Worm (Caenorhabditis elegans) whole organism, young adult: ENCODE results near the gene pid-5.

ENCODE experiments used
- B0019.2 ChIP-seq: fragments of 200-800 bp; sonication (Bioruptor generic); conservative IDR thresholded peaks from 2 replicates; pipeline ENCODE4 v1.3.6; 2022; ENCODE audit warnings: missing genetic modification reagents, missing genetic modification characterization, missing compliant biosample characterization
- B0035.1 ChIP-seq: sonication (generic microtip); optimal IDR thresholded peaks from 2 replicates; lab custom pipeline; 2016; ENCODE audit warnings: missing genetic modification characterization, mild to moderate bottlenecking, missing compliant biosample characterization, missing genotype, missing genetic modification reagents
- C06A6.2 ChIP-seq: fragments of 200-800 bp; sonication (Bioruptor generic); conservative IDR thresholded peaks from 2 replicates; pipeline ENCODE4 v1.3.6; 2022; ENCODE audit warnings: missing genetic modification characterization, missing compliant biosample characterization
- F10E7.11 ChIP-seq: sonication (generic microtip); optimal IDR thresholded peaks from 2 replicates; lab custom pipeline; 2017; ENCODE audit warnings: mild to moderate bottlenecking, missing genetic modification characterization, moderate library complexity, missing compliant biosample characterization
- F33H1.4 ChIP-seq: fragments of 200-800 bp; sonication (Bioruptor generic); IDR thresholded peaks from 2 replicates; pipeline ENCODE4 v1.3.6; 2022; ENCODE audit warnings: missing genetic modification reagents, missing genetic modification characterization, missing compliant biosample characterization
- F57C9.4 ChIP-seq: sonication (generic microtip); optimal IDR thresholded peaks from 2 replicates; lab custom pipeline; 2017; ENCODE audit warnings: mild to moderate bottlenecking, missing genetic modification characterization, missing compliant biosample characterization
- K11D2.4 ChIP-seq: fragments of 200-800 bp; sonication (Bioruptor generic); IDR thresholded peaks from 2 replicates; pipeline ENCODE4 v1.3.6; 2022; ENCODE audit warnings: missing genetic modification reagents, missing genetic modification characterization, missing compliant biosample characterization
- T07F8.4 ChIP-seq: sonication (generic microtip); optimal IDR thresholded peaks from 2 replicates; lab custom pipeline; 2016; ENCODE audit warnings: mild to moderate bottlenecking, missing genetic modification characterization, moderate library complexity, missing compliant biosample characterization
- T26A5.8 ChIP-seq: sonication (generic microtip); optimal IDR thresholded peaks from 2 replicates; lab custom pipeline; 2016; ENCODE audit warnings: missing genetic modification characterization, missing compliant biosample characterization
- Y53F4B.3 ChIP-seq: fragments of 200-800 bp; sonication (Bioruptor generic); IDR thresholded peaks from 2 replicates; pipeline ENCODE4 v1.3.6; 2022; ENCODE audit warnings: missing genetic modification reagents, missing genetic modification characterization, missing compliant biosample characterization
- akir-1 ChIP-seq: fragments of 200-800 bp; sonication (Bioruptor generic); optimal IDR thresholded peaks from 2 replicates; lab custom pipeline; 2018; ENCODE audit warnings: mild to moderate bottlenecking, missing genetic modification characterization, moderate library complexity, missing compliant biosample characterization
- aptf-2 ChIP-seq: fragments of 200-800 bp; sonication (Bioruptor generic); conservative IDR thresholded peaks from 2 replicates; pipeline ENCODE4 v1.3.6; 2022; ENCODE audit warnings: missing genetic modification reagents, missing genetic modification characterization, missing compliant biosample characterization
- attf-5 ChIP-seq: fragments of 200-800 bp; sonication (Bioruptor generic); optimal IDR thresholded peaks from 2 replicates; lab custom pipeline; 2018; ENCODE audit warnings: mild to moderate bottlenecking, missing genetic modification characterization, missing compliant biosample characterization
- bed-2 ChIP-seq: fragments of 200-800 bp; sonication (Bioruptor generic); IDR thresholded peaks from 2 replicates; pipeline ENCODE4 v1.3.6; 2022; ENCODE audit warnings: missing genetic modification reagents, missing genetic modification characterization, missing compliant biosample characterization
- cebp-1 ChIP-seq, 2 experiments: fragments of 200-800 bp in 1 of 2; sonication (Bioruptor generic) in 1 of 2; sonication (generic microtip) in 1 of 2; IDR thresholded peaks in 1 of 2; optimal IDR thresholded peaks in 1 of 2; 2 replicates each; pipeline versions ENCODE4 v1.3.6 to Lab custom; 2017 to 2022; ENCODE audit warnings: missing compliant biosample characterization in 2 of 2, missing genetic modification characterization in 2 of 2, mild to moderate bottlenecking in 1 of 2, missing genetic modification reagents in 1 of 2, moderate library complexity in 1 of 2
- ceh-100 ChIP-seq: fragments of 200-800 bp; sonication (Bioruptor generic); IDR thresholded peaks from 2 replicates; pipeline ENCODE4 v1.3.6; 2022; ENCODE audit warnings: missing genetic modification reagents, missing genetic modification characterization, missing compliant biosample characterization
- ceh-27 ChIP-seq: fragments of 200-800 bp; sonication (Bioruptor generic); optimal IDR thresholded peaks from 2 replicates; lab custom pipeline; 2018; ENCODE audit warnings: mild to moderate bottlenecking, missing genetic modification characterization, moderate library complexity, missing compliant biosample characterization
- ceh-91 ChIP-seq: fragments of 200-800 bp; sonication (Bioruptor generic); IDR thresholded peaks from 2 replicates; pipeline ENCODE4 v1.3.6; 2022; ENCODE audit warnings: missing genetic modification reagents, missing genetic modification characterization, missing compliant biosample characterization
- dox-1 ChIP-seq: fragments of 200-800 bp; sonication (Bioruptor generic); IDR thresholded peaks from 2 replicates; pipeline ENCODE4 v1.3.6; 2022; ENCODE audit warnings: missing genetic modification reagents, missing genetic modification characterization, missing compliant biosample characterization
- egrh-3 ChIP-seq: fragments of 200-800 bp; sonication (Bioruptor generic); IDR thresholded peaks from 2 replicates; pipeline ENCODE4 v1.3.6; 2022; ENCODE audit warnings: missing genetic modification reagents, missing genetic modification characterization, missing compliant biosample characterization
- ets-4 ChIP-seq: fragments of 200-800 bp; sonication (Bioruptor generic); optimal IDR thresholded peaks from 2 replicates; lab custom pipeline; 2018; ENCODE audit warnings: mild to moderate bottlenecking, missing genetic modification characterization, missing compliant biosample characterization
- hlh-12 ChIP-seq: sonication (generic microtip); optimal IDR thresholded peaks from 2 replicates; lab custom pipeline; 2016; ENCODE audit warnings: missing genetic modification characterization, missing compliant biosample characterization
- hmg-1.2 ChIP-seq: fragments of 200-800 bp; sonication (Bioruptor generic); IDR thresholded peaks from 2 replicates; pipeline ENCODE4 v1.3.6; 2022; ENCODE audit warnings: missing genetic modification reagents, missing genetic modification characterization, missing compliant biosample characterization
- lin-35 ChIP-seq, 3 experiments: fragments of 150-350 bp in 2 of 3; sonication (generic microtip) in 1 of 3; optimal IDR thresholded peaks; 2 replicates each; lab custom pipeline; 2014 to 2018; ENCODE audit warnings: missing biosample characterization in 3 of 3, missing genetic modification characterization in 3 of 3, missing genetic modification reagents in 3 of 3
- lin-40 ChIP-seq: sonication (generic microtip); optimal IDR thresholded peaks from 2 replicates; lab custom pipeline; 2016; ENCODE audit warnings: missing genetic modification characterization, mild to moderate bottlenecking, missing compliant biosample characterization, missing genotype, missing genetic modification reagents
- lin-54 ChIP-seq: fragments of 200-800 bp; sonication (Bioruptor generic); optimal IDR thresholded peaks from 2 replicates; lab custom pipeline; 2018; ENCODE audit warnings: mild to moderate bottlenecking, missing genetic modification characterization, missing compliant biosample characterization
- lir-1 ChIP-seq: fragments of 200-800 bp; sonication (Bioruptor generic); conservative IDR thresholded peaks from 2 replicates; pipeline ENCODE4 v1.3.6; 2022; ENCODE audit warnings: missing genetic modification reagents, missing genetic modification characterization, missing compliant biosample characterization
- lsl-1 ChIP-seq: fragments of 200-800 bp; sonication (Bioruptor generic); optimal IDR thresholded peaks from 2 replicates; lab custom pipeline; 2018; ENCODE audit warnings: mild to moderate bottlenecking, missing genetic modification characterization, moderate library complexity, missing compliant biosample characterization
- madf-6 ChIP-seq: fragments of 200-800 bp; sonication (Bioruptor generic); IDR thresholded peaks from 2 replicates; pipeline ENCODE4 v1.3.6; 2022; ENCODE audit warnings: missing genetic modification reagents, missing genetic modification characterization, missing compliant biosample characterization
- mcd-1 ChIP-seq: fragments of 200-800 bp; sonication (Bioruptor generic); IDR thresholded peaks from 2 replicates; pipeline ENCODE4 v1.3.6; 2022; ENCODE audit warnings: missing genetic modification reagents, missing genetic modification characterization, missing compliant biosample characterization
- mel-28 ChIP-seq: sonication (generic microtip); optimal IDR thresholded peaks from 2 replicates; lab custom pipeline; 2016; ENCODE audit warnings: borderline replicate concordance, mild to moderate bottlenecking, missing genetic modification characterization, missing compliant biosample characterization
- nfyb-1 ChIP-seq: fragments of 200-800 bp; sonication (Bioruptor generic); IDR thresholded peaks from 2 replicates; pipeline ENCODE4 v1.3.6; 2022; ENCODE audit warnings: missing genetic modification reagents, missing genetic modification characterization, missing compliant biosample characterization
- nhr-179 ChIP-seq: sonication (generic microtip); optimal IDR thresholded peaks from 2 replicates; lab custom pipeline; 2016; ENCODE audit warnings: mild to moderate bottlenecking, missing genetic modification characterization, missing compliant biosample characterization
- nhr-80 ChIP-seq: sonication (generic microtip); optimal IDR thresholded peaks from 2 replicates; lab custom pipeline; 2016; ENCODE audit warnings: missing genetic modification characterization, missing compliant biosample characterization
- pbrm-1 ChIP-seq: fragments of 200-800 bp; sonication (Bioruptor generic); IDR thresholded peaks from 2 replicates; pipeline ENCODE4 v1.3.6; 2022; ENCODE audit warnings: missing genetic modification reagents, missing genetic modification characterization, missing compliant biosample characterization
- rpc-1 ChIP-seq, 2 experiments: fragments of 150-350 bp in 1 of 2; sonication (generic microtip) in 1 of 2; optimal IDR thresholded peaks; 2 replicates each; lab custom pipeline; 2014 to 2018; ENCODE audit warnings: missing biosample characterization in 1 of 2, missing genetic modification characterization in 1 of 2, missing genetic modification reagents in 1 of 2, missing genotype in 1 of 2
- snpc-4 ChIP-seq, 5 experiments: fragments of 150-350 bp in 1 of 5; sonication (generic microtip) in 4 of 5; optimal IDR thresholded peaks; 2 replicates each; lab custom pipeline; 2014 to 2018; ENCODE audit warnings: missing genetic modification characterization in 5 of 5, missing biosample characterization in 3 of 5, antibody characterized with exemption in 2 of 5, mild to moderate bottlenecking in 2 of 5, missing compliant biosample characterization in 2 of 5, missing genotype in 2 of 5, moderate library complexity in 2 of 5, missing genetic modification reagents in 1 of 5
- tbp1 ChIP-seq: fragments of 200-800 bp; sonication (Bioruptor generic); optimal IDR thresholded peaks from 2 replicates; lab custom pipeline; 2018; ENCODE audit warnings: mild to moderate bottlenecking, missing genetic modification characterization, missing compliant biosample characterization
- zfh-2 ChIP-seq: fragments of 200-800 bp; sonication (Bioruptor generic); conservative IDR thresholded peaks from 2 replicates; pipeline ENCODE4 v1.3.6; 2022; ENCODE audit warnings: missing genetic modification reagents, missing genetic modification characterization, missing compliant biosample characterization
- ztf-26 ChIP-seq: sonication (generic microtip); optimal IDR thresholded peaks from 2 replicates; lab custom pipeline; 2017; ENCODE audit warnings: missing genetic modification characterization, missing compliant biosample characterization

pid-5 gene

ce11 chrV:4138688-4139087, 37.0 kb upstream of the pid-5 start, which contains the start of gene lgc-29:
lgc-29 (plus strand) TSS chrV:4138988.
- TF ChIP-seq nhr-179 = no peak
- no peak for TF ChIP-seq mel-28 (tag; lab: Kevin White, UChicago)
- no peak for TF ChIP-seq ceh-91 (GFP tag; lab: Robert Waterston, UW)
- no peak for TF ChIP-seq T07F8.4 (tag; lab: Kevin White, UChicago)
- TF ChIP-seq Y53F4B.3 (GFP tag; lab: Robert Waterston, UW) = no peak
- TF ChIP-seq akir-1 (GFP tag; lab: Kevin White, UChicago) = no peak
- TF ChIP-seq hlh-12 (tag; lab: Kevin White, UChicago) = no peak
- TF ChIP-seq C06A6.2 = no peak
- no peak for TF ChIP-seq F10E7.11 (tag; lab: Kevin White, UChicago)

ce11 chrV:4143034-4143433, 32.6 kb upstream of the pid-5 start:
- peak; percentile 3 for TF ChIP-seq lsl-1 (GFP tag; lab: Kevin White, UChicago)
- no peak for TF ChIP-seq ceh-100 (GFP tag; lab: Robert Waterston, UW)
- TF ChIP-seq dox-1 (GFP tag; lab: Robert Waterston, UW) = peak; percentile 72
- no peak for TF ChIP-seq snpc-4 (GFP tag; optimal IDR thresholded peaks at IDR 0.05; lab: Kevin White, UChicago)
- TF ChIP-seq snpc-4 (tag; optimal IDR thresholded peaks at IDR 0.05; lab: Kevin White, UChicago) = peak in 3 of 4 experiments; percentile 7 to 37 (median 23)
- peak; percentile 96 for TF ChIP-seq mcd-1 (GFP tag; lab: Robert Waterston, UW)
- 0 out of 2 replicates have a peak, but pooled peaks have one; percentile 24 for TF ChIP-seq nfyb-1 (GFP tag; lab: Robert Waterston, UW)
- TF ChIP-seq hmg-1.2 (GFP tag; lab: Robert Waterston, UW) = peak; percentile 97
- no peak for TF ChIP-seq bed-2 (GFP tag; lab: Robert Waterston, UW)
- no peak for TF ChIP-seq F57C9.4 (tag; lab: Kevin White, UChicago)
- TF ChIP-seq lin-35 (GFP tag; optimal IDR thresholded peaks at IDR 0.05; lab: Kevin White, UChicago) = peak in 1 of 3 experiments; percentile 47
- TF ChIP-seq F33H1.4 (GFP tag; lab: Robert Waterston, UW) = peak; percentile 31; the same call in 1 of the 2 replicates
- TF ChIP-seq rpc-1 (optimal IDR thresholded peaks at IDR 0.05; lab: Kevin White, UChicago) = no peak
- TF ChIP-seq rpc-1 (tag; optimal IDR thresholded peaks at IDR 0.05; lab: Kevin White, UChicago) = no peak
- TF ChIP-seq attf-5 = peak; percentile 56
- TF ChIP-seq tbp1 (GFP tag; lab: Kevin White, UChicago) = peak; percentile 23
- peak; percentile 71 for TF ChIP-seq nhr-80 (tag; lab: Kevin White, UChicago)
- TF ChIP-seq lin-54 = peak; percentile 44
- peak; percentile 29 for TF ChIP-seq ceh-27 (GFP tag; lab: Kevin White, UChicago)
- TF ChIP-seq pbrm-1 (GFP tag; lab: Robert Waterston, UW) = 0 out of 2 replicates have a peak, but pooled peaks have one; percentile 31
- TF ChIP-seq ets-4 (GFP tag; lab: Kevin White, UChicago) = no peak
- peak; percentile 52; the same call in 1 of the 2 replicates for TF ChIP-seq K11D2.4 (GFP tag; lab: Robert Waterston, UW)
- TF ChIP-seq lin-40 = peak; percentile 78
- no peak for TF ChIP-seq cebp-1 (GFP tag; IDR thresholded peaks at IDR 0.05; lab: Robert Waterston, UW)
- peak; percentile 59 for TF ChIP-seq cebp-1 (tag; optimal IDR thresholded peaks at IDR 0.05; lab: Kevin White, UChicago)
- TF ChIP-seq madf-6 (GFP tag; lab: Robert Waterston, UW) = peak; percentile 50; the same call in 1 of the 2 replicates
- TF ChIP-seq B0019.2 (GFP tag; lab: Robert Waterston, UW) = no peak

ce11 chrV:4144205-4144604, 31.5 kb upstream of the pid-5 start, which contains the start of gene Y45G5AL.1:
Y45G5AL.1 (plus strand) TSS chrV:4144505.
- no peak for TF ChIP-seq nfyb-1 (GFP tag; lab: Robert Waterston, UW)
- TF ChIP-seq B0035.1 (tag; lab: Kevin White, UChicago) = no peak
- no peak for TF ChIP-seq aptf-2
- TF ChIP-seq ztf-26 (tag; lab: Kevin White, UChicago) = no peak
- no peak for TF ChIP-seq T26A5.8 (tag; lab: Kevin White, UChicago)
- TF ChIP-seq lin-40 = no peak
- no peak for TF ChIP-seq egrh-3 (GFP tag; lab: Robert Waterston, UW)
- TF ChIP-seq lir-1 (GFP tag; lab: Robert Waterston, UW) = no peak
- no peak for TF ChIP-seq zfh-2 (GFP tag; lab: Robert Waterston, UW)
